Worm (Caenorhabditis elegans): ENCODE results near the gene C17G10.10.

DNA sequence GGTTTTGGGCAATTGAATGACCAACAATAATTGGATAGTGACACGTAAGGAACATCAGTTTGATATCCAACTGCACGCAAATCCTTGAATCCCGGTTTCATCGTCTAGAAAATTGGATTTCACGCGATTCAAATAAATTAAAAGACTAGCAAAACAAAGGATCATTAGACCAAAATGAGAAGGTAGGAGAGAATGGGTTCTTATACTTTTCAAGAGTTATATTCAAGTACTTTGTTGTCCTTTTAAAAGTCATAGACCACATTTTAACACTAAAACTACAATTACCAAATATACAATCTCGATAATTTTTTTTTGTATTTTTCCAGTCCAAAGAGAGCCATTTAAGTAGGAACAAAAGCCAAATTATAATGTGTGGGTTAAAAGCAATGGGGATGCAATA is 16.9 kb downstream of the C17G10.10 start, which contains the start of gene T25E4.2:
- TF ChIP-seq tra-4 (tag; optimal IDR thresholded peaks at IDR 0.05) (no peak), B0310.2 (tag; optimal IDR thresholded peaks at IDR 0.05) (no peak), ama-1 (optimal IDR thresholded peaks at IDR 0.05) (no peak), ets-7 (tag; optimal IDR thresholded peaks at IDR 0.05) (no peak), F13C5.2 (tag; optimal IDR thresholded peaks at IDR 0.05) (no peak)
